Fruit fly (Drosophila melanogaster) whole organism, pupa: Measurements from ENCODE around the gene trc.

Experiments
- CG10348 ChIP-seq: fragments of 200-800 bp; sonication (Bioruptor generic); IDR thresholded peaks from 2 replicates; pipeline ENCODE4 v1.3.6; 2022; ENCODE audit warnings: missing biosample characterization, missing genetic modification characterization
- CG12605 ChIP-seq: fragments of 200-800 bp; sonication (Bioruptor generic); IDR thresholded peaks from 2 replicates; pipeline ENCODE4 v1.3.6; 2022; ENCODE audit warnings: missing biosample characterization, missing genetic modification characterization
- CG13204 ChIP-seq: fragments of 200-800 bp; sonication (Bioruptor generic); optimal IDR thresholded peaks from 2 replicates; lab custom pipeline; 2018; ENCODE audit warnings: missing biosample characterization, mild to moderate bottlenecking, missing genetic modification characterization, moderate library complexity
- CG14655 ChIP-seq: fragments of 200-800 bp; sonication (Bioruptor generic); optimal IDR thresholded peaks from 3 replicates; lab custom pipeline; 2017; ENCODE audit warnings: mild to moderate bottlenecking, missing biosample characterization, missing genetic modification reagents, missing genetic modification characterization
- CG15710 ChIP-seq: fragments of 200-800 bp; sonication (Bioruptor generic); optimal IDR thresholded peaks from 2 replicates; lab custom pipeline; 2018; ENCODE audit warnings: missing biosample characterization, mild to moderate bottlenecking, missing genetic modification characterization, moderate library complexity
- CG17806 ChIP-seq: fragments of 200-800 bp; sonication (Bioruptor generic); optimal IDR thresholded peaks from 2 replicates; lab custom pipeline; 2018; ENCODE audit warnings: missing biosample characterization, mild to moderate bottlenecking, missing genetic modification characterization, moderate library complexity
- CG32121 ChIP-seq: fragments of 200-800 bp; sonication (Bioruptor generic); IDR thresholded peaks from 2 replicates; pipeline ENCODE4 v1.3.6; 2022; ENCODE audit warnings: missing biosample characterization, missing genetic modification characterization
- CG34367 ChIP-seq: fragments of 200-800 bp; sonication (Bioruptor generic); optimal IDR thresholded peaks from 2 replicates; lab custom pipeline; 2018; ENCODE audit warnings: missing biosample characterization, mild to moderate bottlenecking, missing genetic modification characterization
- CG4496 ChIP-seq: fragments of 200-800 bp; sonication (Bioruptor generic); IDR thresholded peaks from 3 replicates; pipeline ENCODE4 v1.3.6; 2022; ENCODE audit warnings: missing biosample characterization, missing genetic modification characterization
- CG8159 ChIP-seq: fragments of 200-800 bp; sonication (Bioruptor generic); optimal IDR thresholded peaks from 3 replicates; lab custom pipeline; 2018; ENCODE audit warnings: missing biosample characterization, mild to moderate bottlenecking, missing genetic modification characterization, moderate library complexity
- CG8301 ChIP-seq: fragments of 200-800 bp; sonication (Bioruptor generic); optimal IDR thresholded peaks from 2 replicates; lab custom pipeline; 2018; ENCODE audit warnings: missing biosample characterization, mild to moderate bottlenecking, missing genetic modification characterization
- CG9948 ChIP-seq: fragments of 200-800 bp; sonication (Bioruptor generic); optimal IDR thresholded peaks from 2 replicates; lab custom pipeline; 2018; ENCODE audit warnings: missing biosample characterization, mild to moderate bottlenecking, missing genetic modification characterization, moderate library complexity
- D1 ChIP-seq: fragments of 200-800 bp; sonication (Bioruptor generic); optimal IDR thresholded peaks from 2 replicates; lab custom pipeline; 2018; ENCODE audit warnings: missing biosample characterization, mild to moderate bottlenecking, missing genetic modification characterization, moderate library complexity
- EcR ChIP-seq: fragments of 200-800 bp; sonication (Bioruptor generic); optimal IDR thresholded peaks from 3 replicates; lab custom pipeline; 2019; ENCODE audit warnings: missing biosample characterization, missing genetic modification characterization, mild to moderate bottlenecking, moderate library complexity, missing genetic modification reagents
- Ets98B ChIP-seq: fragments of 200-800 bp; sonication (Bioruptor generic); IDR thresholded peaks from 2 replicates; pipeline ENCODE4 v1.3.6; 2022; ENCODE audit warnings: missing biosample characterization, missing genetic modification characterization
- Pif1A ChIP-seq: fragments of 200-800 bp; sonication (Bioruptor generic); optimal IDR thresholded peaks from 3 replicates; lab custom pipeline; 2016; ENCODE audit warnings: missing biosample characterization, missing genetic modification characterization
- Pif1B ChIP-seq: fragments of 200-800 bp; sonication (Bioruptor generic); optimal IDR thresholded peaks from 3 replicates; lab custom pipeline; 2016; ENCODE audit warnings: missing biosample characterization, missing genetic modification characterization
- Snoo ChIP-seq: fragments of 200-800 bp; sonication (Bioruptor generic); optimal IDR thresholded peaks from 3 replicates; lab custom pipeline; 2017; ENCODE audit warnings: missing biosample characterization, mild to moderate bottlenecking, missing genetic modification characterization, inconsistent platforms
- fd96Ca ChIP-seq: fragments of 200-800 bp; sonication (Bioruptor generic); IDR thresholded peaks from 3 replicates; pipeline ENCODE4 v1.3.6; 2022; ENCODE audit warnings: missing biosample characterization, missing genetic modification characterization
- gl ChIP-seq: fragments of 200-800 bp; sonication (Bioruptor generic); optimal IDR thresholded peaks from 2 replicates; lab custom pipeline; 2018; ENCODE audit warnings: missing biosample characterization, mild to moderate bottlenecking, missing genetic modification characterization
- rn ChIP-seq: fragments of 200-800 bp; sonication (Bioruptor generic); IDR thresholded peaks from 2 replicates; pipeline ENCODE4 v1.3.6; 2022; ENCODE audit warnings: missing biosample characterization, missing genetic modification characterization

trc gene

DNA sequence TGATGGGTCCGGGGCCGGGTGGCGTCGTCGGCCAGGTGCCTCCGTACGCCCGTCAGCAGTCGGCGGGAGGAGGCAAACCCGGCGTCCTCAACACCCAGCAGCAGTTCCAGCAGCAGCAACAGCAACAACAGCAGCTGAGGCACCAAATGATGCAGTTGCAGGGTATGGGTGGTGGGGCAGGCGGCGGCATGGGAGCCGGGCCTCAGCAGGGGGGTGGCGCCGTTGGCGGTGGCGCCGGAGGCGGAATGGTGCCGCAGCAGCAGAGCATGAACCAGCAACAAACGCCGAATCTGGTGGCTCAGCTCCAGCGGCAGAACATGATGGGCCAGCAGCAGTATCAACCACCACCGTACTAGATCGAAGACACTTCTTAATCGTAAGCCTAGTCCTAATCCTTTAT is 10.4 kb upstream of the trc start:
- TF ChIP-seq gl (no peak), EcR (GFP tag; lab: Kevin White, UChicago) (no peak)

DNA sequence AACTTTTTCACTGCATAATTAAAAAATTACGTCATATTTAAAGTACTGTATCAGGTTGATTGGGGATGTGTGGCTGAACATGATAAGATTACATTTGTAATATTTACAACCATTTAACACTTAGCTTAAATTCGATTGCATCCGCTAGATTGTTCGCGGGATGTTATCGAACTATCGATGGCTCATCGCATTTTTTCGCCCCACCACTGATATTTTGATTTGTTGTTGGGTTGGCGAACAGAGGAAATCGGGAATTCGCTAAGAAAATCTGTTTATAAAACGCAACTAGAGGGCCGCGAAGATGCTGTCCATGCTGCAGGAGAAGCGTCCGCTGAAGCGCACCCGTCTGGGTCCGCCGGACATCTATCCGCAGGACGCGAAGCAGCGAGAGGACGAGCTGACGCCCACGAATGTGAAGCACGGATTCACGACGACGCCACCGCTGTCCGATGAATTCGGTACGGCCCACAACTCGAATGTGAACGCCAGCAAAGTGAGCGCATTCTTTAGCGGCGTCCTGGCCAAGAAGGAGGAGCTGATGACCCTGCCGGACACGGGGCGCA is 2.4 kb upstream of the trc start, which contains the start of gene kto:
TSS of gene kto (plus strand) at position 240 of the 563 bp plus-strand sequence.
- TF ChIP-seq rn (GFP tag; lab: Robert Waterston, UW) (no peak), CG32121 (GFP tag; lab: Robert Waterston, UW) (no peak), gl (no peak), CG14655 (GFP tag; lab: Kevin White, UChicago) (no peak), CG17806 (no peak), CG4496 (no peak), CG9948 (no peak), Snoo (tag; lab: Kevin White, UChicago) (no peak), EcR (GFP tag; lab: Kevin White, UChicago) (no peak), CG13204 (GFP tag; lab: Kevin White, UChicago) (no peak), CG8159 (no peak), fd96Ca (GFP tag; lab: Robert Waterston, UW) (no peak), D1 (tag; lab: Kevin White, UChicago) (no peak), CG34367 (no peak), CG8301 (tag; lab: Kevin White, UChicago) (no peak), Pif1B (GFP tag; lab: Kevin White, UChicago) (no peak), CG10348 (GFP tag; lab: Robert Waterston, UW) (no peak), CG15710 (tag; lab: Kevin White, UChicago) (no peak), Pif1A (GFP tag; lab: Kevin White, UChicago) (no peak)
- TF ChIP-seq, all 21 proteins: peak for 0

DNA sequence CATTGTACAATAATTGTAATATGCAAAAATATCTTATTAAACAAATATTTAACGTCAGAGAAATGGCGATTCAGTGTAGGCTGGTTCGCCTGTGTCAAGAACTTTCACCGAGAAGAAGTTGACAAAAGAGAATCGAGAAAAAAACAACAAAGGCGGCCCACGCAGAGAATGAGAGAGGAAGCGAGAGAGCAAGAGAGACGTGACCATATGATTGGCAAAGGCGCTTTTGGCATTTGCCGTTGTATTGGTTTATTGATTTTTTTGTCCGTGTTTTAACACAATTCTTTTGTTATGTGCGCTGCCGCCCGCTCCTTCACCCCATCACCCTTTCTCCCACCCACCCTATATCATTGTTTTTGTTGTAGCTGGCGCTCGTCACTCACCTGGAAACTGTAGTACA is 877 bp downstream of the trc start:
- TF ChIP-seq EcR (GFP tag; lab: Kevin White, UChicago) = peak; percentile 52
- 0 out of 3 replicates have a peak, but pooled peaks have one; percentile 34 for TF ChIP-seq CG4496
- TF ChIP-seq D1 (tag; lab: Kevin White, UChicago) = no peak
- no peak for TF ChIP-seq Pif1B (GFP tag; lab: Kevin White, UChicago)
- no peak for TF ChIP-seq CG13204 (GFP tag; lab: Kevin White, UChicago)
- peak; percentile 19 for TF ChIP-seq CG15710 (tag; lab: Kevin White, UChicago)
- TF ChIP-seq CG9948 = peak; percentile 0
- TF ChIP-seq gl = peak; percentile 73
- TF ChIP-seq, all 21 proteins: peak for 5

DNA sequence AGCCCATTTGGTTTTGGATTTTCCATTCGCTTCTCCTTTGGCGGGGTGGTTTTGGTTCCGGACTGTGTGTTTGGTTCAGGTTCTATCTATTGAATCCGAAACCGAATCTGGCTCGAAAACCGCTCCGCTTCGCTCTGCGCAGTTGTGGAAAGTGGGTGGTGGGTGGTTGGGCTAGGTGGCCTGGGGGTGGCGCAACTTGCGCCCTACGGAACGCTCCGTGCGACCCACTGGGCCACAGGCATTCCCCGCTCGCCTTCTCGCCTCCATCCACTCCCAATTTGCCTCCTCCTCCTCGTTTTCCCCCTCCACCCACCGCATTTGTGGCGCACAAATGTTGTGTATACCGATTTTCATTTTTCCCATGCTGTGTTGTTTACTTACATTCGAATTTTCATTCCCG is 15.4 kb downstream of the trc start:
- TF ChIP-seq CG10348 (GFP tag; lab: Robert Waterston, UW) = no peak
- no peak for TF ChIP-seq Pif1B (GFP tag; lab: Kevin White, UChicago)
- no peak for TF ChIP-seq CG14655 (GFP tag; lab: Kevin White, UChicago)
- TF ChIP-seq CG34367 = no peak
- TF ChIP-seq CG17806 = no peak
- no peak for TF ChIP-seq CG15710 (tag; lab: Kevin White, UChicago)
- TF ChIP-seq fd96Ca (GFP tag; lab: Robert Waterston, UW) = no peak
- TF ChIP-seq Pif1A (GFP tag; lab: Kevin White, UChicago) = no peak
- no peak for TF ChIP-seq D1 (tag; lab: Kevin White, UChicago)
- TF ChIP-seq EcR (GFP tag; lab: Kevin White, UChicago) = no peak
- no peak for TF ChIP-seq CG8159
- TF ChIP-seq Snoo (tag; lab: Kevin White, UChicago) = no peak
- TF ChIP-seq CG32121 (GFP tag; lab: Robert Waterston, UW) = no peak
- TF ChIP-seq gl = no peak
- no peak for TF ChIP-seq CG9948
- TF ChIP-seq CG4496 = no peak
- no peak for TF ChIP-seq CG8301 (tag; lab: Kevin White, UChicago)

DNA sequence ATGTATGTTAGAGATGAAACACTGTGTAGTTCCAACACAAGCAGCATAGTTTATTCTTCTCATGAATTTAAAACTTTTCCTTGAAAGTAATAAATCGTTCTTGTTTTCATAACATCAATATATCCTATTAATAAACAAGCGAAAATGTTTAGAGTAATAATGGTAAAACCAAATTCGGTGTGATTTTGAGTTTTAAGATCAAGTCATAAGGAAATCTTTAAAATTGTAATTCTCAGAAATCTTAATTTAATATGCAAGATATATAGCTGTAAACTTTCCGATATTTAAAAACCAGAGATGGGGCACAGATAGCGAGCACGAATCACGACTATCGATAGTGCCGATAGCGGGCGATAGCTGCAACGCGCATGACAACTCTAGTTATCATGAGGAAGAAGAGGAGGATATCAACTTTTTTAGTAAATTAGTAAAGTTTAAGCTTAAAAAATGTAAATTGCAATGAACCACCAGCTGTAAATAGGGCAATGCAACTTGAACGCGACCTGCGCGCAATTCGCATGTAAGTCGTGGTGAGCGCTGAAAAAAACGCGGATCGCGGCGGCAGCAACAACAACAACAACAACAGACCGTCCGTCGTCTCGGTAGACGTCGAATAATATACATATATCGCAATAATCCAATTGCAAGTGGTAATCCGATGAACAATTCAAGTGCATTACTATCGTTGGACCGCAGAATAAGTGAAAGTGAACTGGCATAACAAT is 16.1 kb downstream of the trc start, which contains the start of the genes Fibp and Deaf1:
TSS of gene Fibp (minus strand) at position 161 of the 725 bp plus-strand sequence.
TSS of gene Deaf1 (plus strand) at position 368 of the 725 bp plus-strand sequence.
- TF ChIP-seq CG8301 (tag; lab: Kevin White, UChicago) (peak; percentile 51), CG15710 (tag; lab: Kevin White, UChicago) (peak; percentile 68), gl (no peak), fd96Ca (GFP tag; lab: Robert Waterston, UW) (peak; percentile 45; the same call in 1 of the 3 replicates), CG17806 (peak; percentile 51), CG9948 (peak; percentile 63), CG32121 (GFP tag; lab: Robert Waterston, UW) (0 out of 2 replicates have a peak, but pooled peaks have one; percentile 37), Snoo (tag; lab: Kevin White, UChicago) (peak; percentile 61), CG12605 (GFP tag; lab: Robert Waterston, UW) (no peak), CG4496 (peak; percentile 66; the same call in 1 of the 3 replicates), rn (GFP tag; lab: Robert Waterston, UW) (0 out of 2 replicates have a peak, but pooled peaks have one; percentile 26), CG34367 (peak; percentile 53), EcR (GFP tag; lab: Kevin White, UChicago) (no peak)

DNA sequence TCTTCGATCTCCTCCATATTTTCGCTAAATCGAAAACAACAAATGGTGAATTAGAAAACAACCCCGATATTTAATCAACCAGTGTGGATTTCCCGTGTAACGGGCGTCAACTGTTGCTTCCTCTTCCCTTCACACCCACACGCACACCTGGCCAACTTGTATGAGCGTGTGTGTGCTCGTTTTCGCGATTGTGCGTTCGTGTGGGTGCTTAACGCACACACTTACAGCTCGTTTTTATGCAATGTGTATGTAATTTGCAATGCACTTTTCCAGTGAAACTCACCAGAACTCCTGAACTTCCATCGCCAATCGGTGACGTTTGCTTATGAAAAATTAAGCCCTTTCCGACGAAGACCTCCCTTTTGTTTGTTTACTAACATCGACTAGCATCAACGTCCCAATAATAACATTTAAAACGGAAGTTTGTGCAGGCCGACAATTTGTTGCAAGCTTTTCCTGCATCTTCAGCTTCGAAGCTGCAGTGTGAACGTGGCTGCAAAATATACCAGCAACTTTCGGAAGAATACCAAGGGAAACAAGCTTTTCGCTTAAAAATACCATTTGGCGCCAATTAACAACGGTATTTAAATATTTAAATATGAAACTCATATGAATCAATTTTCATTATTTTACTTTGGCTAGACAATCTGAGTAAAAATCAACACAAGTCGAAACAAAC is 18.5 kb downstream of the trc start, which contains the start of gene cyc:
TSS of gene cyc (minus strand) at position 467 of the 679 bp plus-strand sequence.
- TF ChIP-seq rn (GFP tag; lab: Robert Waterston, UW) (no peak), CG17806 (no peak), CG14655 (GFP tag; lab: Kevin White, UChicago) (no peak), CG10348 (GFP tag; lab: Robert Waterston, UW) (no peak), Pif1A (GFP tag; lab: Kevin White, UChicago) (no peak), Pif1B (GFP tag; lab: Kevin White, UChicago) (no peak), D1 (tag; lab: Kevin White, UChicago) (no peak), CG4496 (peak; percentile 70), CG15710 (tag; lab: Kevin White, UChicago) (peak; percentile 1), CG12605 (GFP tag; lab: Robert Waterston, UW) (peak; percentile 64), CG34367 (no peak), fd96Ca (GFP tag; lab: Robert Waterston, UW) (no peak; the same call in 2 of the 3 replicates), gl (no peak), Snoo (tag; lab: Kevin White, UChicago) (peak; percentile 34), CG8301 (tag; lab: Kevin White, UChicago) (no peak), CG9948 (no peak), CG32121 (GFP tag; lab: Robert Waterston, UW) (peak; percentile 32; the same call in 1 of the 2 replicates), CG8159 (no peak), Ets98B (peak; percentile 64; the same call in 1 of the 2 replicates), EcR (GFP tag; lab: Kevin White, UChicago) (no peak), CG13204 (GFP tag; lab: Kevin White, UChicago) (no peak)
